Worm (Caenorhabditis elegans) whole organism, early embryonic: ENCODE data around the gene T07C4.12.

ENCODE experiments used
- ama-1 ChIP-seq: fragments of 150-350 bp; optimal IDR thresholded peaks from 2 replicates; lab custom pipeline; 2014
- tbx-11 ChIP-seq: fragments of 200-800 bp; sonication (Bioruptor generic); IDR thresholded peaks from 2 replicates; pipeline ENCODE4 v1.3.6; 2022; ENCODE audit warnings: missing genetic modification characterization, missing compliant biosample characterization

- no peak for TF ChIP-seq ama-1 (lab: Kevin White, UChicago)
- no peak for TF ChIP-seq tbx-11 (GFP tag; lab: Robert Waterston, UW)
Observed at ce11 chrIII:10378899-10379298, 46.4 kb upstream of the T07C4.12 start.
